Worm (Caenorhabditis elegans) whole organism, early embryonic: ENCODE data around the gene C10B5.1.

ENCODE experiments used
- B0310.2 ChIP-seq: sonication (generic microtip); optimal IDR thresholded peaks from 2 replicates; lab custom pipeline; 2016; ENCODE audit warnings: mild to moderate bottlenecking, missing genetic modification characterization, missing compliant biosample characterization
- F13C5.2 ChIP-seq: sonication (generic microtip); optimal IDR thresholded peaks from 2 replicates; lab custom pipeline; 2017; ENCODE audit warnings: mild to moderate bottlenecking, missing genetic modification characterization, inconsistent platforms, missing compliant biosample characterization
- aly-1 ChIP-seq: sonication (generic microtip); optimal IDR thresholded peaks from 2 replicates; lab custom pipeline; 2016; ENCODE audit warnings: missing genetic modification characterization, missing compliant biosample characterization
- ama-1 ChIP-seq: fragments of 150-350 bp; optimal IDR thresholded peaks from 2 replicates; lab custom pipeline; 2014
- ceh-13 ChIP-seq: fragments of 200-800 bp; sonication (Bioruptor generic); optimal IDR thresholded peaks from 2 replicates; lab custom pipeline; 2018; ENCODE audit warnings: mild to moderate bottlenecking, missing genetic modification characterization, missing compliant biosample characterization
- ets-7 ChIP-seq: sonication (generic microtip); optimal IDR thresholded peaks from 2 replicates; lab custom pipeline; 2016; ENCODE audit warnings: missing genotype, missing genetic modification characterization, missing compliant biosample characterization
- flt-1 ChIP-seq: fragments of 200-800 bp; sonication (Bioruptor generic); IDR thresholded peaks from 2 replicates; pipeline ENCODE4 v1.3.6; 2022; ENCODE audit warnings: missing genetic modification characterization, missing compliant biosample characterization
- hmbx-1 ChIP-seq: sonication (generic microtip); optimal IDR thresholded peaks from 2 replicates; lab custom pipeline; 2016; ENCODE audit warnings: mild to moderate bottlenecking, missing genetic modification characterization, missing compliant biosample characterization
- hmg-4 ChIP-seq: fragments of 200-800 bp; sonication (Bioruptor generic); optimal IDR thresholded peaks from 2 replicates; lab custom pipeline; 2018; ENCODE audit warnings: mild to moderate bottlenecking, missing genetic modification characterization, missing compliant biosample characterization
- hnd-1 ChIP-seq: sonication (generic microtip); optimal IDR thresholded peaks from 2 replicates; lab custom pipeline; 2016; ENCODE audit warnings: missing genetic modification characterization, missing compliant biosample characterization
- scrt-1 ChIP-seq: fragments of 200-800 bp; sonication (Bioruptor generic); IDR thresholded peaks from 2 replicates; pipeline ENCODE4 v1.3.6; 2022; ENCODE audit warnings: missing genetic modification characterization, missing compliant biosample characterization
- sea-1 ChIP-seq: fragments of 200-800 bp; sonication (Bioruptor generic); conservative IDR thresholded peaks from 2 replicates; pipeline ENCODE4 v1.3.6; 2022; ENCODE audit warnings: missing genetic modification characterization, missing compliant biosample characterization
- tbx-37 ChIP-seq: fragments of 200-800 bp; sonication (Bioruptor generic); conservative IDR thresholded peaks from 2 replicates; pipeline ENCODE4 v1.3.6; 2022; ENCODE audit warnings: missing genetic modification reagents, missing genetic modification characterization, missing compliant biosample characterization

ce11 chrV:8569841-8570361 is 11.2 kb upstream of the C10B5.1 start, which contains the start of the genes F25G6.9 and symk-1:
- TF ChIP-seq B0310.2 (tag; lab: Kevin White, UChicago) (no peak), ama-1 (lab: Kevin White, UChicago) (no peak), ceh-13 (GFP tag; lab: Kevin White, UChicago) (no peak), ets-7 (tag; lab: Kevin White, UChicago) (no peak), aly-1 (no peak), scrt-1 (GFP tag; lab: Robert Waterston, UW) (no peak), hmbx-1 (tag; lab: Kevin White, UChicago) (no peak), tbx-37 (GFP tag; lab: Robert Waterston, UW) (no peak), flt-1 (GFP tag; lab: Robert Waterston, UW) (no peak), sea-1 (GFP tag; lab: Robert Waterston, UW) (no peak), hmg-4 (GFP tag; lab: Kevin White, UChicago) (no peak), hnd-1 (tag; lab: Kevin White, UChicago) (no peak), F13C5.2 (tag; lab: Kevin White, UChicago) (no peak)
